Fruit fly (Drosophila melanogaster) ovary, adult (tissue): ENCODE results near the gene NimC4.
A peak's percentile ranks its signal among the peaks of the same experiment; 100 is the strongest.

Experiments used
- CG17801 ChIP-seq: fragments of 200-800 bp; optimal IDR thresholded peaks from 2 replicates; lab custom pipeline; 2019; ENCODE audit warnings: missing biosample characterization, mild to moderate bottlenecking, missing genetic modification characterization, moderate library complexity; ENCODE audit not compliant: partially characterized antibody

NimC4 gene

dm6 chr2L:14047170-14047632 is at the start of gene NimC4:
NimC4 (plus strand) TSS chr2L:14047582.
- TF ChIP-seq CG17801 (GFP tag; lab: Kevin White, UChicago): no peak

- no peak for TF ChIP-seq CG17801 (GFP tag; lab: Kevin White, UChicago)
These were observed 48.4 kb upstream of the NimC4 start for dm6 chr2L:13998952-13999351.

dm6 chr2L:14001078-14001477 is 46.3 kb upstream of the NimC4 start, which contains the start of gene rk:
rk (minus strand) TSS chr2L:14001248.
- no peak for TF ChIP-seq CG17801 (GFP tag; lab: Kevin White, UChicago)

DNA sequence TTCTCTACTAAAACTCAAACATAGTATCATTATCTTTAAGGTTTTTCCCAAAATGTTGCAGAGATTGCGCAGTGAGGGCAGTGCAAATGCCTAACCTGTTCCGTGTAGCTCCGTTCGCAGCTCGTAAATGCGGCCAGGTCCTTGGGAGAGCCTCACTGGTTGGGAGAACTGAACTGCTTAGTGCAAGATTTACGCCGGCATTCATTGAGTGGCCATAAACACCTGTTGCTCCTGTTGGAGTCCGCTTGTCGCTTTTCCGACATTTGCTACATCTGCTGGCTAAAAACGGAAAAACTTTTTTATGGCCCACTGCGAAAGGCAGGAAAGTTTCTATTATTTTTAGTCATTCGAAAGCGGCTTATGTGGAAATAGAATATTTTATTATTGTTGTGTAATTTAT is 45.5 kb upstream of the NimC4 start:
- TF ChIP-seq CG17801 (GFP tag; lab: Kevin White, UChicago): no peak

- no peak for TF ChIP-seq CG17801 (GFP tag; lab: Kevin White, UChicago)
These were observed 39.6 kb upstream of the NimC4 start, which contains the start of gene CG42692 for dm6 chr2L:14007801-14008200. CG42692 (plus strand) TSS chr2L:14008101.

DNA sequence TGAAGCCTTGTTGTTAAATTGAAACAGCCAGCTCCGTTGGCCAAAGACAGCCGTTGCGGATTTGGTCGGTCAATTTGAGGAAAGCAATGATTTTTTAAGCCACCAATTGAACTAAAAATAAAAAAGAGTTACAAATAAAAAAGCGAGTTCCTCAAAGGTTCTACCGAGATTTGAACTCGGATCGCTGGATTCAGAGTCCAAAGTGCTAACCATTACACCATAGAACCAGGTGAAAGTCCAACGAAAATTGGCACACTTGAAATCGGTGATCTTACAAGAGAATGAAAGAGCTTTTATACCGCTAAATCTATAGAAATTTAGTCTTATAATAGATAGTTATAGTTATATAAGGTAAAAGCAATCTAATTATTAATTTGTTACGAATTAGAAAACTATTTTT is 37.0 kb upstream of the NimC4 start:
- no peak for TF ChIP-seq CG17801 (GFP tag; lab: Kevin White, UChicago)

- TF ChIP-seq CG17801 (GFP tag; lab: Kevin White, UChicago): peak; percentile 2
These were observed 35.6 kb upstream of the NimC4 start for dm6 chr2L:14011591-14012303.

dm6 chr2L:14012304-14013054 is 34.9 kb upstream of the NimC4 start, which contains the start of gene bgm:
bgm (plus strand) TSS chr2L:14013004.
- no peak for TF ChIP-seq CG17801 (GFP tag; lab: Kevin White, UChicago)

dm6 chr2L:14013478-14013877 is 33.9 kb upstream of the NimC4 start:
- TF ChIP-seq CG17801 (GFP tag; lab: Kevin White, UChicago): no peak

- TF ChIP-seq CG17801 (GFP tag; lab: Kevin White, UChicago): no peak
These were observed 32.3 kb upstream of the NimC4 start for dm6 chr2L:14015109-14015508.

dm6 chr2L:14019654-14020053 is 27.7 kb upstream of the NimC4 start:
- no peak for TF ChIP-seq CG17801 (GFP tag; lab: Kevin White, UChicago)

DNA sequence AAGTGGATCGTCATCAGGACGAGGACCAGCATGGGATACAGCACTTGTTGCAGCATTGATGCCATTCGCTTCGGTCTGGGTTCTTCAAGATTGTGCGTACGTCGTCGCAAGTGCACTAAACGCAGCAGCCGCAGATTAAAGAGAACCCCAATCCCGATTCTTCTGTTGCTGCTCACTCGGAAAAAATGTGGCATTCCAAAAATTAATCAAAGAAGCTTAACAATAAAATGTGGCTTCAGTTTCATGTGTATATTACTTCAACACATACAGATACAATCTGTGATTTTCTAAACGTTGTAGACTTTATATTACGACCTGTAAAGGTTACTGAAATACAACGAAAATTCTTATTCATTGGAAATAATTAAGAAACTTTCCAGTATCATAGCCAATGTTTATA is 27.3 kb upstream of the NimC4 start, which contains the start of gene NimC3:
Gene NimC3, minus strand, starts transcription at position 101 of the 400 bp plus-strand sequence.
- TF ChIP-seq CG17801 (GFP tag; lab: Kevin White, UChicago): no peak

DNA sequence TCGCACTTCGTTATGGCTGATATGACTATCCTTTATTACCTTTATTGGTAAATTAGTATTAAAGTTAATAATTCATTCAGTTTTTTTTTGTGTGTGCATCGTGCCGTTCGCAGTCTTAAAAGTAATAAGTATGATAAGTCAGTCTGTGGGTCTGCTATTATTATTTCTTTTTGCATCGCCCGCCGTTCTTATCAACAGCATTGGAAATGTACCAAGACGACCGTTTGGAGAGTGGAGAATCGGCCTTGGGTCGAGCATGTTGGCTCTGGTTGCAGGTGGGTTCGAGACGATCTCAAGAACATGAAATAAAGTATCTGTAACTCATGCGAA is 26.9 kb upstream of the NimC4 start:
- no peak for TF ChIP-seq CG17801 (GFP tag; lab: Kevin White, UChicago)

DNA sequence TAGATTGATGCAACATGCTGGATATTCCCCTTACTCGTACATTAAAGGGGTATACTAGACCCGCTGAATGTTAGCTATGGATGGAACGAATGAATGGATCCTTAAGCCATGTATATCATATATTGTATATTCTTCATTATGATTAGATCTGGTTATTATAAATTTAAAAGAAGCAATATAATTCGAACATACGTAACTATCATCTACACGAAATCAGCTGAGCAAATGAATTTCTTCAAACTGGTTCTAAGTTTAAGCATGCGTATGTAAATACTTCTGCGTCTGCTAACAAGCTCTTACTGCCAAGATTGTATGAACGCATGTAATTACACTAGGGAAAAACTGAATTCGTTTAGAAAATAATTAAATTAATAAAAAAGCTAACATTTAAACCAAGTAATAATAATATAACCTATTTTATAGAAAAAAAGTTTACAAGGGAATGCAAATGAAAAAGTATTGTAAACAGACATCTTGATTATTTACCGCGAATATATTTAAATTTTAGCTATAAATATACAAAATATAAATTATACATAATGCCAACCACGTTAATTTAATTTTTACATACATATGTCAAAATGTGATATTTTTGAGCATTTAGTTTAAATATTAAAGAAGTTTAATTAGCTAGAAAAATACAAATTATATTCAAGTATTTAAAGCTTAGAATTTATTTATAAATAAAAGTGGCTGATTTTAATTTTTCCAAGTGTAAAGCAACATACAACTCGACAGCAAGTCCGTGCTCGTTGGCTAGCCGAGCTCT is 26.3 kb upstream of the NimC4 start:
- TF ChIP-seq CG17801 (GFP tag; lab: Kevin White, UChicago): no peak

dm6 chr2L:14021646-14022129 is 25.7 kb upstream of the NimC4 start:
- TF ChIP-seq CG17801 (GFP tag; lab: Kevin White, UChicago): no peak
